Worm (Caenorhabditis elegans) whole organism, late embryonic: ENCODE results near the gene Y54G2A.36.
A peak's percentile ranks its signal among the peaks of the same experiment; 100 is the strongest.
"Not testable (repeated sequence)": the region's sequence is repeated elsewhere in the genome, so short reads cannot be mapped to it uniquely, and the experiment has no call there.

Experiments
- K02D7.2 ChIP-seq: sonication (generic microtip); optimal IDR thresholded peaks from 2 replicates; lab custom pipeline; 2017; ENCODE audit warnings: mild to moderate bottlenecking, missing genetic modification characterization, missing compliant biosample characterization
- K09A11.1 ChIP-seq: sonication (generic microtip); optimal IDR thresholded peaks from 2 replicates; lab custom pipeline; 2017; ENCODE audit warnings: antibody characterized with exemption, mild to moderate bottlenecking, missing genetic modification characterization, missing compliant biosample characterization; ENCODE audit not compliant: insufficient read depth
- Y22D7AL.16 ChIP-seq: sonication (generic microtip); optimal IDR thresholded peaks from 2 replicates; lab custom pipeline; 2016; ENCODE audit warnings: missing genetic modification characterization, missing compliant biosample characterization
- ahr-1 ChIP-seq: sonication (generic microtip); optimal IDR thresholded peaks from 2 replicates; lab custom pipeline; 2016; ENCODE audit warnings: missing genetic modification characterization, missing compliant biosample characterization
- ama-1 ChIP-seq: fragments of 150-350 bp; optimal IDR thresholded peaks from 2 replicates; lab custom pipeline; 2014
- ceh-14 ChIP-seq: sonication (generic microtip); optimal IDR thresholded peaks from 2 replicates; lab custom pipeline; 2016; ENCODE audit warnings: missing genotype, missing genetic modification characterization, missing compliant biosample characterization
- ceh-2 ChIP-seq: sonication (generic microtip); optimal IDR thresholded peaks from 2 replicates; lab custom pipeline; 2016; ENCODE audit warnings: missing genotype, missing genetic modification characterization, missing compliant biosample characterization
- ceh-22 ChIP-seq: sonication (generic microtip); optimal IDR thresholded peaks from 2 replicates; lab custom pipeline; 2017; ENCODE audit warnings: missing biosample characterization, missing genetic modification characterization
- ceh-24 ChIP-seq: sonication (generic microtip); optimal IDR thresholded peaks from 2 replicates; lab custom pipeline; 2016; ENCODE audit warnings: mild to moderate bottlenecking, missing genetic modification characterization, missing compliant biosample characterization
- ceh-30 ChIP-seq: fragments of 150-350 bp; optimal IDR thresholded peaks from 2 replicates; lab custom pipeline; 2014; ENCODE audit warnings: missing biosample characterization, missing genetic modification characterization
- ceh-31 ChIP-seq: sonication (generic microtip); optimal IDR thresholded peaks from 2 replicates; lab custom pipeline; 2016; ENCODE audit warnings: missing genetic modification characterization, missing compliant biosample characterization
- ceh-48 ChIP-seq: sonication (generic microtip); optimal IDR thresholded peaks from 2 replicates; lab custom pipeline; 2016; ENCODE audit warnings: missing genetic modification characterization, inconsistent platforms, missing compliant biosample characterization
- ceh-6 ChIP-seq: fragments of 200-800 bp; sonication (Bioruptor generic); optimal IDR thresholded peaks from 2 replicates; lab custom pipeline; 2018; ENCODE audit warnings: mild to moderate bottlenecking, missing genetic modification characterization, missing compliant biosample characterization
- dmd-4 ChIP-seq: sonication (generic microtip); optimal IDR thresholded peaks from 2 replicates; lab custom pipeline; 2016; ENCODE audit warnings: borderline replicate concordance, missing genetic modification characterization, missing compliant biosample characterization
- dve-1 ChIP-seq: sonication (generic microtip); optimal IDR thresholded peaks from 2 replicates; lab custom pipeline; 2017; ENCODE audit warnings: antibody characterized with exemption, mild to moderate bottlenecking, missing genetic modification characterization, missing compliant biosample characterization
- eyg-1 ChIP-seq: sonication (generic microtip); optimal IDR thresholded peaks from 2 replicates; lab custom pipeline; 2016; ENCODE audit warnings: missing genotype, missing genetic modification characterization, missing compliant biosample characterization
- fax-1 ChIP-seq: sonication (generic microtip); optimal IDR thresholded peaks from 2 replicates; lab custom pipeline; 2016; ENCODE audit warnings: missing genotype, missing genetic modification characterization, missing compliant biosample characterization
- fkh-10 ChIP-seq: fragments of 150-350 bp; optimal IDR thresholded peaks from 2 replicates; lab custom pipeline; 2014; ENCODE audit warnings: missing biosample characterization, missing genetic modification reagents, missing genetic modification characterization
- fkh-6 ChIP-seq: sonication (generic microtip); optimal IDR thresholded peaks from 2 replicates; lab custom pipeline; 2016; ENCODE audit warnings: missing genetic modification characterization, missing compliant biosample characterization
- gmeb-2 ChIP-seq: sonication (generic microtip); optimal IDR thresholded peaks from 2 replicates; lab custom pipeline; 2016; ENCODE audit warnings: missing genetic modification characterization, inconsistent platforms, missing compliant biosample characterization
- hlh-13 ChIP-seq: fragments of 200-800 bp; sonication (Bioruptor generic); optimal IDR thresholded peaks from 2 replicates; lab custom pipeline; 2018; ENCODE audit warnings: mild to moderate bottlenecking, missing genetic modification characterization, missing compliant biosample characterization
- hlh-15 ChIP-seq: sonication (generic microtip); optimal IDR thresholded peaks from 2 replicates; lab custom pipeline; 2016; ENCODE audit warnings: missing genetic modification characterization, missing compliant biosample characterization
- hlh-30 ChIP-seq: sonication (generic microtip); optimal IDR thresholded peaks from 2 replicates; lab custom pipeline; 2017; ENCODE audit warnings: antibody characterized with exemption, missing genetic modification characterization, missing compliant biosample characterization; ENCODE audit not compliant: insufficient read depth
- hlh-6 ChIP-seq: sonication (generic microtip); optimal IDR thresholded peaks from 2 replicates; lab custom pipeline; 2016; ENCODE audit warnings: missing genotype, missing genetic modification characterization, missing compliant biosample characterization
- hlh-8 ChIP-seq: sonication (generic microtip); optimal IDR thresholded peaks from 2 replicates; lab custom pipeline; 2016; ENCODE audit warnings: missing genotype, missing genetic modification characterization, missing compliant biosample characterization
- mec-3 ChIP-seq: sonication (generic microtip); optimal IDR thresholded peaks from 2 replicates; lab custom pipeline; 2016; ENCODE audit warnings: borderline replicate concordance, missing genetic modification characterization, missing compliant biosample characterization
- nfya-1 ChIP-seq: sonication (generic microtip); optimal IDR thresholded peaks from 2 replicates; lab custom pipeline; 2017; ENCODE audit warnings: missing genetic modification characterization, mild to moderate bottlenecking, missing compliant biosample characterization, antibody characterized with exemption, moderate library complexity
- npax-4 ChIP-seq: sonication (generic microtip); optimal IDR thresholded peaks from 2 replicates; lab custom pipeline; 2016; ENCODE audit warnings: missing genetic modification characterization, missing compliant biosample characterization
- odd-2 ChIP-seq: sonication (generic microtip); optimal IDR thresholded peaks from 2 replicates; lab custom pipeline; 2017; ENCODE audit warnings: antibody characterized with exemption, mild to moderate bottlenecking, missing genetic modification characterization, missing compliant biosample characterization
- pha-2 ChIP-seq: sonication (generic microtip); optimal IDR thresholded peaks from 2 replicates; lab custom pipeline; 2017; ENCODE audit warnings: mild to moderate bottlenecking, missing genetic modification characterization, missing compliant biosample characterization
- pros-1 ChIP-seq: fragments of 150-350 bp; optimal IDR thresholded peaks from 2 replicates; lab custom pipeline; 2014; ENCODE audit warnings: missing biosample characterization, missing genetic modification reagents, missing genetic modification characterization
- ref-2 ChIP-seq: sonication (generic microtip); optimal IDR thresholded peaks from 2 replicates; lab custom pipeline; 2016; ENCODE audit warnings: missing genetic modification characterization, missing compliant biosample characterization
- rnt-1 ChIP-seq: sonication (generic microtip); optimal IDR thresholded peaks from 2 replicates; lab custom pipeline; 2016; ENCODE audit warnings: missing genetic modification characterization, missing compliant biosample characterization
- sdc-2 ChIP-seq: sonication (generic microtip); optimal IDR thresholded peaks from 2 replicates; lab custom pipeline; 2016; ENCODE audit warnings: missing genotype, missing genetic modification characterization, missing compliant biosample characterization
- sox-4 ChIP-seq: sonication (generic microtip); optimal IDR thresholded peaks from 2 replicates; lab custom pipeline; 2017; ENCODE audit warnings: mild to moderate bottlenecking, missing genetic modification characterization, inconsistent platforms, missing compliant biosample characterization
- syd-9 ChIP-seq: sonication (generic microtip); optimal IDR thresholded peaks from 2 replicates; lab custom pipeline; 2016; ENCODE audit warnings: mild to moderate bottlenecking, missing genetic modification characterization, moderate library complexity, missing compliant biosample characterization
- tbx-2 ChIP-seq: sonication (generic microtip); optimal IDR thresholded peaks from 2 replicates; lab custom pipeline; 2016; ENCODE audit warnings: missing genetic modification characterization, missing compliant biosample characterization
- ttx-3 ChIP-seq: sonication (generic microtip); optimal IDR thresholded peaks from 2 replicates; lab custom pipeline; 2016; ENCODE audit warnings: missing genetic modification reagents, missing genetic modification characterization, missing compliant biosample characterization
- unc-3 ChIP-seq, 2 experiments: fragments of 200-800 bp in 1 of 2; sonication (Bioruptor generic) in 1 of 2; sonication (generic microtip) in 1 of 2; conservative IDR thresholded peaks in 1 of 2; optimal IDR thresholded peaks in 1 of 2; 2 replicates each; pipeline versions ENCODE4 v1.3.6 to Lab custom; 2016 to 2022; ENCODE audit warnings: missing compliant biosample characterization in 2 of 2, missing genetic modification characterization in 2 of 2, missing genetic modification reagents in 1 of 2
- unc-42 ChIP-seq: sonication (generic microtip); optimal IDR thresholded peaks from 2 replicates; lab custom pipeline; 2016; ENCODE audit warnings: missing genotype, missing genetic modification characterization, missing compliant biosample characterization
- zip-5 ChIP-seq: sonication (generic microtip); optimal IDR thresholded peaks from 2 replicates; lab custom pipeline; 2016; ENCODE audit warnings: missing genetic modification characterization, missing compliant biosample characterization

Gene Y54G2A.36

ce11 chrIV:2917729-2918128, 20.2 kb downstream of the Y54G2A.36 start, which contains the start of gene Y54G2A.50:
Y54G2A.50 (plus strand) TSS chrIV:2918029.
- not testable (repeated sequence) for TF ChIP-seq npax-4, fkh-6, ceh-14 (tag; lab: Kevin White, UChicago)

ce11 chrIV:2922196-2922595, 24.7 kb downstream of the Y54G2A.36 start, which contains the start of gene fbxc-45:
fbxc-45 (minus strand) TSS chrIV:2922243.
- TF ChIP-seq ceh-48 (tag; lab: Kevin White, UChicago) = no peak
- no peak for TF ChIP-seq ama-1 (lab: Kevin White, UChicago)
- no peak for TF ChIP-seq rnt-1 (tag; lab: Kevin White, UChicago)
- TF ChIP-seq hlh-6 (tag; lab: Kevin White, UChicago) = no peak
- TF ChIP-seq Y22D7AL.16 (tag; lab: Kevin White, UChicago) = no peak
- no peak for TF ChIP-seq pha-2 (tag; lab: Kevin White, UChicago)
- no peak for TF ChIP-seq ceh-24 (tag; lab: Kevin White, UChicago)
- no peak for TF ChIP-seq ttx-3

ce11 chrIV:2925591-2925990, 28.1 kb downstream of the Y54G2A.36 start, which contains the start of gene ubc-13:
ubc-13 (minus strand) TSS chrIV:2925691.
- no peak for TF ChIP-seq rnt-1 (tag; lab: Kevin White, UChicago)
- TF ChIP-seq unc-3 (GFP tag; conservative IDR thresholded peaks at IDR 0.05; lab: Robert Waterston, UW) = no peak
- TF ChIP-seq unc-3 (tag; optimal IDR thresholded peaks at IDR 0.05; lab: Kevin White, UChicago) = no peak
- no peak for TF ChIP-seq K02D7.2
- TF ChIP-seq unc-42 (tag; lab: Kevin White, UChicago) = no peak
- TF ChIP-seq syd-9 (tag; lab: Kevin White, UChicago) = no peak
- TF ChIP-seq ceh-22 = no peak
- TF ChIP-seq dve-1 (tag; lab: Kevin White, UChicago) = no peak
- no peak for TF ChIP-seq sox-4
- no peak for TF ChIP-seq ahr-1 (tag; lab: Kevin White, UChicago)
- TF ChIP-seq hlh-15 (tag; lab: Kevin White, UChicago) = no peak
- no peak for TF ChIP-seq gmeb-2
- TF ChIP-seq odd-2 (tag; lab: Kevin White, UChicago) = no peak
- TF ChIP-seq hlh-8 (tag; lab: Kevin White, UChicago) = no peak
- no peak for TF ChIP-seq hlh-6 (tag; lab: Kevin White, UChicago)

- TF ChIP-seq eyg-1 (tag; lab: Kevin White, UChicago) (no peak), sdc-2 (tag; lab: Kevin White, UChicago) (no peak), rnt-1 (tag; lab: Kevin White, UChicago) (no peak), ceh-6 (GFP tag; lab: Kevin White, UChicago) (no peak), fkh-10 (GFP tag; lab: Kevin White, UChicago) (no peak), mec-3 (tag; lab: Kevin White, UChicago) (no peak), ref-2 (no peak), tbx-2 (tag; lab: Kevin White, UChicago) (no peak), K09A11.1 (tag; lab: Kevin White, UChicago) (no peak), fax-1 (no peak), ceh-31 (peak; percentile 11), nfya-1 (peak; percentile 26), hlh-13 (no peak), npax-4 (tag; lab: Kevin White, UChicago) (no peak), ceh-2 (tag; lab: Kevin White, UChicago) (no peak), dmd-4 (tag; lab: Kevin White, UChicago) (no peak), ceh-30 (tag; lab: Kevin White, UChicago) (peak; percentile 11), zip-5 (no peak), ahr-1 (tag; lab: Kevin White, UChicago) (no peak), pros-1 (no peak), hlh-30 (tag; lab: Kevin White, UChicago) (no peak)
These were observed 30.9 kb downstream of the Y54G2A.36 start, which contains the start of gene manf-1 for ce11 chrIV:2928409-2928808. manf-1 (minus strand) TSS chrIV:2928421.
